Fruit fly (Drosophila melanogaster) whole organism, embryonic: Measurements from ENCODE around the gene Ifrd1.

Source experiments
- CG10543 ChIP-seq: fragments of 200-800 bp; sonication (Bioruptor generic); optimal IDR thresholded peaks from 3 replicates; lab custom pipeline; 2017; ENCODE audit warnings: missing biosample characterization, mild to moderate bottlenecking, missing genetic modification characterization, moderate library complexity
- CG12391 ChIP-seq: fragments of 200-800 bp; sonication (Bioruptor generic); optimal IDR thresholded peaks from 3 replicates; lab custom pipeline; 2018; ENCODE audit warnings: missing biosample characterization, mild to moderate bottlenecking, missing genetic modification characterization, moderate library complexity
- CG12769 ChIP-seq: fragments of 200-800 bp; sonication (Bioruptor generic); optimal IDR thresholded peaks from 2 replicates; lab custom pipeline; 2019; ENCODE audit warnings: missing biosample characterization, mild to moderate bottlenecking, missing genetic modification characterization, moderate library complexity
- CG13287 ChIP-seq: fragments of 200-800 bp; sonication (Bioruptor generic); IDR thresholded peaks from 2 replicates; pipeline ENCODE4 v1.3.6; 2022; ENCODE audit warnings: missing biosample characterization, missing genetic modification characterization; ENCODE audit not compliant: partially characterized antibody
- CG15269 ChIP-seq: fragments of 200-800 bp; sonication (Bioruptor generic); optimal IDR thresholded peaks from 2 replicates; lab custom pipeline; 2018; ENCODE audit warnings: missing biosample characterization, mild to moderate bottlenecking, missing genetic modification characterization, moderate library complexity
- CG15479 ChIP-seq: fragments of 200-800 bp; sonication (Bioruptor generic); optimal IDR thresholded peaks from 3 replicates; lab custom pipeline; 2019; ENCODE audit warnings: missing biosample characterization, mild to moderate bottlenecking, missing genetic modification characterization, moderate library complexity
- CG15696 ChIP-seq: fragments of 200-800 bp; sonication (Bioruptor generic); optimal IDR thresholded peaks from 2 replicates; lab custom pipeline; 2019; ENCODE audit warnings: missing biosample characterization, mild to moderate bottlenecking, missing genetic modification characterization, moderate library complexity
- CG17359 ChIP-seq: fragments of 200-800 bp; sonication (Bioruptor generic); optimal IDR thresholded peaks from 3 replicates; lab custom pipeline; 2018; ENCODE audit warnings: missing biosample characterization, mild to moderate bottlenecking, missing genetic modification characterization, moderate library complexity
- CG18764 ChIP-seq: fragments of 200-800 bp; sonication (Bioruptor generic); optimal IDR thresholded peaks from 3 replicates; lab custom pipeline; 2016; ENCODE audit warnings: missing biosample characterization, missing genetic modification characterization
- CG2712 ChIP-seq: fragments of 200-800 bp; optimal IDR thresholded peaks from 3 replicates; lab custom pipeline; 2019; ENCODE audit warnings: missing biosample characterization, mild to moderate bottlenecking, missing genetic modification characterization, moderate library complexity
- CG2889 ChIP-seq: fragments of 200-800 bp; sonication (Bioruptor generic); IDR thresholded peaks from 3 replicates; pipeline ENCODE4 v1.3.6; 2022; ENCODE audit warnings: missing biosample characterization, missing genetic modification characterization
- CG31365 ChIP-seq: fragments of 200-800 bp; sonication (Bioruptor generic); optimal IDR thresholded peaks from 2 replicates; lab custom pipeline; 2018; ENCODE audit warnings: missing biosample characterization, mild to moderate bottlenecking, missing genetic modification characterization
- CG31441 ChIP-seq: fragments of 200-800 bp; sonication (Bioruptor generic); IDR thresholded peaks from 2 replicates; pipeline ENCODE4 v1.3.6; 2022; ENCODE audit warnings: missing biosample characterization, missing genetic modification characterization
- CG3281 ChIP-seq: fragments of 200-800 bp; sonication (Bioruptor generic); optimal IDR thresholded peaks from 3 replicates; lab custom pipeline; 2017; ENCODE audit warnings: missing biosample characterization, mild to moderate bottlenecking, missing genetic modification characterization
- CG9215 ChIP-seq: fragments of 200-800 bp; sonication (Bioruptor generic); IDR thresholded peaks from 2 replicates; pipeline ENCODE4 v1.3.6; 2022; ENCODE audit warnings: missing biosample characterization, missing genetic modification characterization
- CG9797 ChIP-seq: fragments of 200-800 bp; sonication (Bioruptor generic); optimal IDR thresholded peaks from 3 replicates; lab custom pipeline; 2018; ENCODE audit warnings: missing biosample characterization, mild to moderate bottlenecking, missing genetic modification characterization
- Dll ChIP-seq: fragments of 200-800 bp; sonication (Bioruptor generic); IDR thresholded peaks from 4 replicates; pipeline ENCODE4 v1.3.6; 2022; ENCODE audit warnings: missing biosample characterization, missing genetic modification characterization; ENCODE audit not compliant: partially characterized antibody
- Ets97D ChIP-seq: fragments of 200-800 bp; sonication (Bioruptor generic); optimal IDR thresholded peaks from 3 replicates; lab custom pipeline; 2016; ENCODE audit warnings: missing biosample characterization, missing genetic modification characterization
- Fer3 ChIP-seq: fragments of 200-800 bp; sonication (Bioruptor generic); optimal IDR thresholded peaks from 2 replicates; lab custom pipeline; 2018; ENCODE audit warnings: missing biosample characterization, mild to moderate bottlenecking, missing genetic modification characterization, moderate library complexity
- HLH54F ChIP-seq: fragments of 200-800 bp; sonication (Bioruptor generic); optimal IDR thresholded peaks from 3 replicates; lab custom pipeline; 2016; ENCODE audit warnings: missing biosample characterization, missing genetic modification characterization
- Hr51 ChIP-seq, 2 experiments: fragments of 200-800 bp; sonication (Bioruptor generic); optimal IDR thresholded peaks; 2 replicates in 1 of 2; 3 replicates in 1 of 2; lab custom pipeline; 2016 to 2018; ENCODE audit warnings: missing biosample characterization in 2 of 2, missing genetic modification characterization in 2 of 2, mild to moderate bottlenecking in 1 of 2, moderate library complexity in 1 of 2
- Rfx ChIP-seq: fragments of 200-800 bp; sonication (Bioruptor generic); IDR thresholded peaks from 2 replicates; pipeline ENCODE4 v1.3.6; 2022; ENCODE audit warnings: missing biosample characterization, missing genetic modification characterization
- Scr ChIP-seq: fragments of 200-800 bp; sonication (Bioruptor generic); IDR thresholded peaks from 2 replicates; pipeline ENCODE4 v1.3.6; 2022; ENCODE audit warnings: missing biosample characterization, missing genetic modification characterization; ENCODE audit not compliant: partially characterized antibody
- Sox102F ChIP-seq: fragments of 200-800 bp; sonication (Bioruptor generic); optimal IDR thresholded peaks from 2 replicates; lab custom pipeline; 2018; ENCODE audit warnings: missing biosample characterization, mild to moderate bottlenecking, missing genetic modification characterization, moderate library complexity
- Spps ChIP-seq: fragments of 200-800 bp; sonication (Bioruptor generic); optimal IDR thresholded peaks from 2 replicates; lab custom pipeline; 2018; ENCODE audit warnings: missing biosample characterization, mild to moderate bottlenecking, missing genetic modification characterization
- Sry-β ChIP-seq: fragments of 200-800 bp; sonication (Bioruptor generic); optimal IDR thresholded peaks from 2 replicates; lab custom pipeline; 2018; ENCODE audit warnings: missing biosample characterization, mild to moderate bottlenecking, missing genetic modification characterization, moderate library complexity
- abd-A ChIP-seq: fragments of 200-800 bp; sonication (Bioruptor generic); optimal IDR thresholded peaks from 3 replicates; lab custom pipeline; 2019; ENCODE audit warnings: missing biosample characterization, mild to moderate bottlenecking, missing genetic modification characterization, moderate library complexity
- bbx ChIP-seq: fragments of 200-800 bp; sonication (Bioruptor generic); IDR thresholded peaks from 2 replicates; pipeline ENCODE4 v1.3.6; 2022; ENCODE audit warnings: missing biosample characterization, missing genetic modification characterization; ENCODE audit not compliant: partially characterized antibody
- bsh ChIP-seq, 2 experiments: fragments of 200-800 bp; sonication (Bioruptor generic); optimal IDR thresholded peaks; 2 replicates each; lab custom pipeline; 2017 to 2018; ENCODE audit warnings: mild to moderate bottlenecking in 2 of 2, missing biosample characterization in 2 of 2, missing genetic modification characterization in 2 of 2, moderate library complexity in 1 of 2
- chinmo ChIP-seq: fragments of 200-800 bp; sonication (Bioruptor generic); IDR thresholded peaks from 4 replicates; pipeline ENCODE4 v1.3.6; 2022; ENCODE audit warnings: missing biosample characterization, missing genetic modification characterization; ENCODE audit not compliant: partially characterized antibody
- chm ChIP-seq: fragments of 200-800 bp; sonication (Bioruptor generic); IDR thresholded peaks from 2 replicates; pipeline ENCODE4 v1.3.6; 2022; ENCODE audit warnings: missing biosample characterization, missing genetic modification characterization
- ci ChIP-seq: fragments of 200-800 bp; sonication (Bioruptor generic); IDR thresholded peaks from 3 replicates; pipeline ENCODE4 v1.3.6; 2022; ENCODE audit warnings: missing biosample characterization, missing genetic modification characterization
- croc ChIP-seq: fragments of 200-800 bp; sonication (Bioruptor generic); conservative IDR thresholded peaks from 3 replicates; pipeline ENCODE4 v1.3.6; 2022; ENCODE audit warnings: missing biosample characterization, missing genetic modification characterization
- danr ChIP-seq: fragments of 200-800 bp; sonication (Bioruptor generic); IDR thresholded peaks from 2 replicates; pipeline ENCODE4 v1.3.6; 2022; ENCODE audit warnings: missing biosample characterization, missing genetic modification characterization
- disco-r ChIP-seq: fragments of 200-800 bp; sonication (Bioruptor generic); optimal IDR thresholded peaks from 2 replicates; lab custom pipeline; 2016; ENCODE audit warnings: missing biosample characterization, missing genetic modification characterization
- ewg ChIP-seq: fragments of 200-800 bp; sonication (Bioruptor generic); optimal IDR thresholded peaks from 3 replicates; lab custom pipeline; 2017; ENCODE audit warnings: mild to moderate bottlenecking, missing biosample characterization, missing genetic modification reagents, missing genetic modification characterization
- gro ChIP-seq: fragments of 200-800 bp; sonication (Bioruptor generic); optimal IDR thresholded peaks from 2 replicates; lab custom pipeline; 2016; ENCODE audit warnings: missing biosample characterization, missing genetic modification characterization
- hkb ChIP-seq, 2 experiments: fragments of 200-800 bp in 1 of 2; fragments of >200 bp in 1 of 2; sonication (Bioruptor generic) in 1 of 2; IDR thresholded peaks in 1 of 2; optimal IDR thresholded peaks in 1 of 2; 2 replicates each; pipeline versions ENCODE4 v1.3.6 to Lab custom; 2017 to 2022; ENCODE audit warnings: missing biosample characterization in 1 of 2, missing genetic modification characterization in 1 of 2
- inv ChIP-seq: fragments of 200-800 bp; sonication (Bioruptor generic); IDR thresholded peaks from 2 replicates; pipeline ENCODE4 v1.3.6; 2022; ENCODE audit warnings: missing biosample characterization, missing genetic modification characterization; ENCODE audit not compliant: partially characterized antibody
- mam ChIP-seq: fragments of 200-800 bp; sonication (Bioruptor generic); optimal IDR thresholded peaks from 3 replicates; lab custom pipeline; 2016; ENCODE audit warnings: missing biosample characterization, missing genetic modification characterization
- nmo ChIP-seq: fragments of 200-800 bp; sonication (Bioruptor generic); optimal IDR thresholded peaks from 2 replicates; lab custom pipeline; 2018; ENCODE audit warnings: missing biosample characterization, mild to moderate bottlenecking, missing genetic modification characterization, moderate library complexity
- p53 ChIP-seq: fragments of 200-800 bp; sonication (Bioruptor generic); optimal IDR thresholded peaks from 2 replicates; lab custom pipeline; 2016; ENCODE audit warnings: missing biosample characterization, missing genetic modification characterization
- sens ChIP-seq: fragments of 200-800 bp; sonication (Bioruptor generic); peaks from one replicate; lab custom pipeline; 2016; ENCODE audit warnings: missing biosample characterization, missing genetic modification characterization
- sisA ChIP-seq: fragments of 200-800 bp; sonication (Bioruptor generic); IDR thresholded peaks from 2 replicates; pipeline ENCODE4 v1.3.6; 2022; ENCODE audit warnings: missing biosample characterization, missing genetic modification characterization
- sob ChIP-seq: fragments of 200-800 bp; sonication (Bioruptor generic); IDR thresholded peaks from 2 replicates; pipeline ENCODE4 v1.3.6; 2022; ENCODE audit warnings: missing biosample characterization, missing genetic modification characterization
- vvl ChIP-seq: fragments of 200-800 bp; sonication (Bioruptor generic); IDR thresholded peaks from 2 replicates; pipeline ENCODE4 v1.3.6; 2022; ENCODE audit warnings: missing biosample characterization, missing genetic modification characterization
- wdn ChIP-seq: fragments of 200-800 bp; sonication (Bioruptor generic); IDR thresholded peaks from 2 replicates; pipeline ENCODE4 v1.3.6; 2022; ENCODE audit warnings: missing biosample characterization, missing genetic modification characterization
- zen2 ChIP-seq: fragments of 200-800 bp; sonication (Bioruptor generic); IDR thresholded peaks from 3 replicates; pipeline ENCODE4 v1.3.6; 2022; ENCODE audit warnings: missing biosample characterization, missing genetic modification characterization; ENCODE audit not compliant: partially characterized antibody

Ifrd1 gene

dm6 chr2L:2856960-2857584, 17.2 kb downstream of the Ifrd1 start, which contains the start of gene CG2991 (continued):
- TF ChIP-seq zen2 (peak; percentile 70; the same call in 1 of the 3 replicates), Rfx (GFP tag; lab: Robert Waterston, UW) (peak; percentile 59), CG18764 (GFP tag; lab: Kevin White, UChicago) (no peak), hkb (optimal IDR thresholded peaks at IDR 0.05; lab: Kevin White, UChicago) (no peak), hkb (GFP tag; IDR thresholded peaks at IDR 0.05; lab: Robert Waterston, UW) (no peak), sens (GFP tag; lab: Kevin White, UChicago) (peak; percentile 82), ewg (GFP tag; lab: Kevin White, UChicago) (no peak), nmo (GFP tag; lab: Kevin White, UChicago) (peak; percentile 56), CG15479 (GFP tag; lab: Kevin White, UChicago) (no peak), Fer3 (tag; lab: Kevin White, UChicago) (peak; percentile 5), sob (peak; percentile 57), Hr51 (GFP tag; optimal IDR thresholded peaks at IDR 0.05; lab: Kevin White, UChicago) (peak in 1 of 2 experiments; percentile 24), sisA (GFP tag; lab: Robert Waterston, UW) (no peak), vvl (GFP tag; lab: Robert Waterston, UW) (peak; percentile 55), gro (GFP tag; lab: Kevin White, UChicago) (peak; percentile 48), CG2712 (tag; lab: Kevin White, UChicago) (peak; percentile 56), wdn (peak; percentile 28; the same call in 1 of the 2 replicates), Ets97D (GFP tag; lab: Kevin White, UChicago) (peak; percentile 87), CG12391 (peak; percentile 40), CG31365 (tag; lab: Kevin White, UChicago) (peak; percentile 3), CG31441 (GFP tag; lab: Robert Waterston, UW) (peak; percentile 33; the same call in 1 of the 2 replicates), CG15696 (tag; lab: Kevin White, UChicago) (peak; percentile 9), CG9797 (peak; percentile 98), inv (GFP tag; lab: Robert Waterston, UW) (peak; percentile 70), Sox102F (GFP tag; lab: Kevin White, UChicago) (no peak), CG9215 (no peak), CG3281 (peak; percentile 6), HLH54F (GFP tag; lab: Kevin White, UChicago) (peak; percentile 16), bsh (GFP tag; optimal IDR thresholded peaks at IDR 0.05; lab: Kevin White, UChicago) (peak in 1 of 2 experiments; percentile 3), Spps (tag; lab: Kevin White, UChicago) (no peak), chinmo (GFP tag; lab: Robert Waterston, UW) (peak; percentile 90; the same call in 3 of the 4 replicates), CG15269 (tag; lab: Kevin White, UChicago) (peak; percentile 11), p53 (GFP tag; lab: Kevin White, UChicago) (no peak), CG13287 (peak; percentile 87), abd-A (tag; lab: Kevin White, UChicago) (peak; percentile 69), Dll (GFP tag; lab: Robert Waterston, UW) (peak; percentile 83), danr (GFP tag; lab: Robert Waterston, UW) (no peak), ci (GFP tag; lab: Robert Waterston, UW) (peak; percentile 14; the same call in 2 of the 3 replicates), disco-r (GFP tag; lab: Kevin White, UChicago) (no peak), chm (GFP tag; lab: Robert Waterston, UW) (peak; percentile 74), bbx (peak; percentile 87), CG2889 (no peak), CG17359 (tag; lab: Kevin White, UChicago) (peak; percentile 37), mam (GFP tag; lab: Kevin White, UChicago) (peak; percentile 54), CG12769 (peak; percentile 44), Sry-β (peak; percentile 2), croc (GFP tag; lab: Robert Waterston, UW) (no peak), Scr (GFP tag; lab: Robert Waterston, UW) (peak; percentile 82), CG10543 (GFP tag; lab: Kevin White, UChicago) (peak; percentile 64)
